Fruit fly (Drosophila melanogaster): ENCODE measurements around the gene CG15208.
"Not testable (repeated sequence)": the region's sequence is repeated elsewhere in the genome, so short reads cannot be mapped to it uniquely, and the experiment has no call there.

DNA sequence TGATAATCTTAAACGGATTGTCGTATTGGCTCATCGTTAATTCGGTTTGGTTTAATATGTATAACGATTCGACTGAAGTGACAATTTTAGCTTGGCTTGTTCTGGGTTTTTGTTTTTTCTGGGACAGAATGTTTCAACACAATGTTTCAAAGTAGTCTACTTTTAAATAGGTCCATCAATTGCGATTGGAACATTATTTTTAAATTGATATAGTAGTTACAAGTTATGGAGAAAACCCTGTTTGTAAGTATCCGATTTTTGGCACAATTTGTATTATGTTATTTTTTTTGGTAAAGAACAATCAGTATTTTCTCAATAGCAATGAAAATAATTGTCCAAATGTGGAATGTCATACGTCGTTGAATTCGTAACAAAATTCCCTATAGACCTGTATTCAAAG is 51.2 kb downstream of the CG15208 start, which contains the start of gene Rab9Fa:
- TF ChIP-seq CG15710 (tag; optimal IDR thresholded peaks at IDR 0.05); EcR (GFP tag; optimal IDR thresholded peaks at IDR 0.05); D1 (tag; optimal IDR thresholded peaks at IDR 0.05); CG8159 (tag; optimal IDR thresholded peaks at IDR 0.05); Pif1B (GFP tag; optimal IDR thresholded peaks at IDR 0.05); fd96Ca (GFP tag; IDR thresholded peaks at IDR 0.05); rn (GFP tag; IDR thresholded peaks at IDR 0.05); gl (tag; optimal IDR thresholded peaks at IDR 0.05); CG13204 (GFP tag; optimal IDR thresholded peaks at IDR 0.05); CG14655 (GFP tag; optimal IDR thresholded peaks at IDR 0.05): not testable (repeated sequence)

Data from whole organism, pupa.